Fruit fly (Drosophila melanogaster) S2 (cell line): ENCODE data around the gene ase.

Experiments used
- CG8478 ChIP-seq: fragments of >200 bp; optimal IDR thresholded peaks from 2 replicates; lab custom pipeline; 2018
- CTCF ChIP-seq, 2 experiments: fragments of >200 bp; optimal IDR thresholded peaks; 2 replicates each; lab custom pipeline; 2018

- TF ChIP-seq CG8478 (lab: Kevin White, UChicago) (no peak), CTCF (optimal IDR thresholded peaks at IDR 0.05; lab: Kevin White, UChicago) (no peak)
Measured at dm6 chrX:487517-487957, 27.0 kb downstream of the ase start, which contains the start of the genes CG18273 and CG3156.
